Fruit fly (Drosophila melanogaster): ENCODE measurements around the gene Pxd.

DNA sequence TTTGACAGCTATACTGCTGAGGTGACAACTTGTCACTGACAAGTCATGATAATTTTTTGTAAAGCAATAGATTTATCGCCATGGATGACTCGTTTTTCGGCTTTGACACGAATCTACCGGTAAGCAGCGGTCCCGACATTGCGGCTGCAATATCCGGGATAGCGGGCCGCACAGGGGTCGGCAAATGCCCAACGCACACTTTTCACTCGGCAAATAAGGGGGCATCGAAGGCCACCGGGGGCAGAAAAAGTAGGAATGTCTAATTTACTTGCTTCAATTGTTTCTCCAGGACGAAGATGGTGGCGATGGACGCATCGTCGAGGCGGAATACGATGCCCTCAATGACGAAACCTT lies 29.2 kb downstream of the Pxd start:
- TF ChIP-seq Lpt (GFP tag; optimal IDR thresholded peaks at IDR 0.05), result no peak
- no peak for TF ChIP-seq Sox15 (GFP tag; optimal IDR thresholded peaks at IDR 0.05)
- no peak for TF ChIP-seq CG6854 (GFP tag; optimal IDR thresholded peaks at IDR 0.05)
- TF ChIP-seq Blimp-1 (GFP tag; optimal IDR thresholded peaks at IDR 0.05), result no peak
- TF ChIP-seq CG9139 (GFP tag; optimal IDR thresholded peaks at IDR 0.05), result no peak
- no peak for TF ChIP-seq acj6 (GFP tag; optimal IDR thresholded peaks at IDR 0.05)
- no peak for TF ChIP-seq CG4318 (GFP tag; optimal IDR thresholded peaks at IDR 0.05)
- no peak for TF ChIP-seq CG16779 (tag; optimal IDR thresholded peaks at IDR 0.05)
- no peak for TF ChIP-seq eg (GFP tag; IDR thresholded peaks at IDR 0.05)
